Fruit fly (Drosophila melanogaster) S2 (cell line): ENCODE measurements around the gene CG3168.
A peak's percentile ranks its signal among the peaks of the same experiment; 100 is the strongest.

Experiments
- CG8478 ChIP-seq: fragments of >200 bp; optimal IDR thresholded peaks from 2 replicates; lab custom pipeline; 2018
- CTCF ChIP-seq, 2 experiments: fragments of >200 bp; optimal IDR thresholded peaks; 2 replicates each; lab custom pipeline; 2018

The CG3168 gene

DNA sequence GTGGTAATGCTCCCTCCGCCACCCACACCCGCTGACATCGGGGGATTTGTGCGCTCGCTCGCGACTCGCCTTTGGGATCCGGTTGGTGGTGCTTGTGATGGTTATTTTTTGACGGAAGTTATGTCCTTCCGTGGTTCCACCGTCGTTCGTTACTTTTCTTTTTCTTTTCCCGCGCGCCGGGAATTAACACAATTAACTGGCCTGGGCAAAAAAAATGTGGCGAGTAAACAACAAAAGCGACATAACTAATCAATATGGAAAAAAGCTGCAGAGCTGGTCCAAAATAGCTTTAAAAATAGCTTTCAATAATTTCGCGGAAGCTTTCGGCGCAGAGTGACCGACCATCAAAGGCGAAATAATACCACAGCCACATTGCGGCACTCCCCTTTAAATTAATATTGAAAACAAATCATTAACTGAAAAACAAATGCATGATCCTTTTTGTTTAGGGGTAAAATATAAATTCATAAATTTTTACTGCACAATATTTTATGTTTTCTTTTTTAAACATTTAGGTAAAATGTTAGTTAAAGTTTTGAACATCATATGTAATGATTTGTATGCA lies 41.5 kb downstream of the CG3168 start, which contains the start of gene CG14440:
Gene CG14440 (minus strand): TSS at position 320 of the 565 bp plus-strand sequence.
- no peak for TF ChIP-seq CTCF (optimal IDR thresholded peaks at IDR 0.05; lab: Kevin White, UChicago)
- no peak for TF ChIP-seq CG8478 (lab: Kevin White, UChicago)

DNA sequence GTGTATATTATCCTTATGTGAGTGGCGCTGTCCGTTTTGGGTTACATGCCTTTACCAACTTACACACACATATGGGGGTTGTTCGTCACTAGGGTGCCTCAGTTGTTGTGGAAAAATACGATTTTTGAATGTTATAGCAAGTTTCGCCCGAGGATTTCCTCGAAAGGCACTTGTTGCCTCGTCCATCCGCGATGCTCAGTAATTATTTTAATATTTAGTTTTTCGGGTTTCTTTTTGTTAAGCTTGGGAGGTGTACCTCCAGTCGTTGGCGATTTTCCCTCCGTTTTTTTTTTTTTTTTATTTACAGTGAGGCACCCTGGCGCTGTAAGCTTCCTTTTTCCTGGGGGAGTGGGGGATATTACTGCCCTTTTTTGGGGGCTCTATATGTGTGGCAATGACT lies 43.3 kb downstream of the CG3168 start:
- TF ChIP-seq CG8478 (lab: Kevin White, UChicago), result no peak
- TF ChIP-seq CTCF (optimal IDR thresholded peaks at IDR 0.05; lab: Kevin White, UChicago), result no peak

DNA sequence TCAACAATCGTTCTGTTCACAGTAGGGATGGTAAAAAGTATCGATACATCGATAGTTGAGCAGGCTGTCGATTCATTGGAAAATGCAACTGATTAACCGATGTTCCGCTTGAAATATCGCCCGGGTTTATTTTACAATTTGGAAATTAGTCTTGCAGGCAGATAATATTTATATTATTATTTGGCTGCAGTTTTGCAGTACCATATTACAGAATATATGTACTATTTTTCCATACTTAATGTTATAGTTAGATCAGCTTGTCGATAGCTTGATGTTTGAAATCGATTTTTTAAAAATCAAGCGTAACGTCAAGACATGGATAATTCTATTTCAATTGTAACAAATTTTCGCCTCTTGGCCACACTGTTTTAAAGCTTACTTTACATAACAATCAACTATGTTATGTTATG lies 44.8 kb downstream of the CG3168 start, which contains the start of gene CG14442:
Gene CG14442 (minus strand): TSS at position 29 of the 410 bp plus-strand sequence.
- no peak for TF ChIP-seq CTCF (optimal IDR thresholded peaks at IDR 0.05; lab: Kevin White, UChicago)
- TF ChIP-seq CG8478 (lab: Kevin White, UChicago), result no peak

DNA sequence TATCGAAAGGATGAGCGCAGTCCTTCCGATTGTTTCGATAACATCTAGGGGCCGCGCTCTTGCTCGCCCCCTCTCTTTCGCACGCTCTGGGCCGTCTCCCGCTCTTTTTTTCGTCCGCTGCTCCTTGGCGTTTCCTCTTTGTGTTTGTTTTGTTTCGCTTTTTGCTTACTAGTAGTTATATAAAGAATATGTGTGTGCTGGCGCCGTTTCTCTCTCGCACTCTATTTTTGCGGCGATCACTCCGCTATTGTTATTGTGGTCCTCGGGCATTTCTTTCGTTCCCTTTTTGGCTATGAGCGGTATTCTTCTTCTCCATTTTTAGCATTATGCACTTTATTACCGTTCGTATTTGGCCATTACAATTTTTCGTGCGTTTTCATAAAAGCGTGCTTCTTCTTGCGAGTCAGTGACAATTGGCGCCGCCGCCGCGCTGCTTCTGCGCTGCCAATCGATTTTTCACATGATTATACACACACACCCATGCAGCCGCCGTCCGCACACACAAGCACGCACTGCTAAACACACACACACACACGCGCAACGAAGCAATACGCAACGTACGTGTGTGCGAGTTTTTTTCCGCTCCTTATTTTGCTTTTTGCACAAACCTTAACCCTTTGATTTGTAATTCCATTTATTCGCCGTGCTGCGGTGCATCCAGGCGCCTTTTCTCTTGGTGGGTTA lies 45.5 kb downstream of the CG3168 start:
- no peak for TF ChIP-seq CTCF (optimal IDR thresholded peaks at IDR 0.05; lab: Kevin White, UChicago)
- no peak for TF ChIP-seq CG8478 (lab: Kevin White, UChicago)

DNA sequence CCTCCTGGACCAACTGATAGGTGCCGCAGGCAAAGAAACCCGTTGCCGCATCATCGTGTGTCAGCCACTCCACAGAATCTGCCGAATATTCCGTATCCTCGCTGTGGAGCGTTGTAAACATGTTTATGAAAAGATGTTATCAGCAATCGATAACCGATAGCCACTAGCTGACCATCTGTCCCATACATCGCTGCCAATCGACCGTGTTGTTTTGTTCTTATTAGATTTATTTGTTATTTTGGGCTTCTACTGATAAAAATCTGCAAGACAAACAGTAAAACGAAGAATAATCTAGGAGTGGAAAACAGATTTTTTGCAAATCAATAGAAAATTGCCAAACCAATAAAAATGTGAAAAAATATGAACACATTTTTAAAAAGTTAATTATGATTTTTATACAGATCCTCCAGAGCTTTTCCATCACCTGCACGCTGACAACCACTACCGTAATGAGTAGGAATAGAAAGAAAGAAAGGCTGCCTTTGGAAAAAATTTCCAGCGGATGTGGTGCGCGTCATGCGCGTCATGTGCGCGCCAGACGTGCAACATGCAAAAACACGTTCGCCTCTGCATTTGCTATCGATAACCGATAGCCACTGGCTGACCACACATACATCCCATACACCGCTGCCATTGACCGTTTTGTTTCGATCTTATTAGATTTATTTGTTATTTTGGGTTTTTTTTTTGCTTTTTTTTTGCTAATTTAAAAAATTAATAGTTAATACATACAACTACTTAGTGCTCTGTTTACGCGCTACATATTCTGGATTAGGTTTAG lies 51.0 kb downstream of the CG3168 start, which contains the start of gene CG3184:
Gene CG3184 (minus strand): TSS at position 155 of the 781 bp plus-strand sequence.
- TF ChIP-seq CTCF (optimal IDR thresholded peaks at IDR 0.05; lab: Kevin White, UChicago), result no peak
- TF ChIP-seq CG8478 (lab: Kevin White, UChicago), result no peak

DNA sequence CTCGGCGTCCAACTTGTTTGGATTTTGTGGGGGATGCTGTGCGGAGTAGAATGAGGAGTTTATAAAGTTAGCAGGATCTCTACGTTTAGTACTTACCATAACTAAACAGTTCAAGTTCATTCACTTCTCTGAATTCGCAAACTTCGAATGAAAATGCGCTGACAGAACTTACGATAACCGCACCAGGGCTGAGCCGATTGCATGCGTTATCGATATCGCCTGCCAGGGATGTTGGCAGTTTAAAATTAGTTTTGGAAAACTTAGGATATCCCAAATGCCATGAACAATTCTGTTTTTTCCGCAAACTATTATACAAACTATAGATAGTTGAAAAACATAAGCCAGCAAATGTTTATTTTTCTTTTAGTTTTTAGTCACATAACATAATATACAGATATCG lies 52.5 kb downstream of the CG3168 start, which contains the start of gene CG44303:
Gene CG44303 (minus strand): TSS at position 154 of the 400 bp plus-strand sequence.
- TF ChIP-seq CG8478 (lab: Kevin White, UChicago) (no peak), CTCF (optimal IDR thresholded peaks at IDR 0.05; lab: Kevin White, UChicago) (no peak)

DNA sequence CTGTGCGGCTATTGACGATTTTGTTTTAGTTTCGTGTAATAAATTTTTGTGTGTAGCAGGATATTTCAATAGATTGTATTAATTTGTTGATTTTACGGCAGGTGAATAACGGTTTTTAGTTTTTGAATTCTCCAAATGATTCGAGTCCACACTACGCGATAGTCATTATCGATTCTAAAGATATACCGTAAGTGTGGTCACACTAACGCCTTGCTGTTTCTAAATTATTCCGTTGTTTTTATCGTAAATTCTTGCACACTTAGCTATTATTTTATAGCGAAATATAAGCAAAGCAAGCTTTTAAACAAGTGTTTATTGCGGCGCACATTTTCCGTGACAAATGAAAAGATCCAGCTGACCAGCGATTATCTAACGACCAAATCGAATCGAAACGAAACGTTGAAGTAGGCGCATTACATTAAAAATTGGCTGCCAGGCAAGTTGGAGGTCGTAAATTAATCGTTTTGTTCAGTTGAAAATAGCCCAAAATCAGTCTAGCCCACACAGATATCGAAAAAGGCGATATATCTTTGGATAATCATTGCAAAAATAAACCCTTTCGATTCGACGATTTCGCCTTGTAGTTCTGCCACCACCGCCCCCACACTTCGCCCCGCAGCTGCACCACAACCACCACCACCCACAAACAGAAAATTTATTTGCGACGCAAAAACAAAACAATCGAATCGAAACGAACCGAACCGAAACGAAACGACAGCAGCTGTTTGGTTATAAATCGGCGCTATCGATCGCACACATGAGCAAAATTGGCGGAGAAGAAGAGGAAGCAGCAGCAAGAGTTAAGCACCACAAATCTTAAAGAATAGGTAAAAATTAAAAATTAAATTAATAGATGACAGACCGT lies 55.9 kb downstream of the CG3168 start, which contains the start of gene Pink1:
Gene Pink1 (plus strand): TSS at position 164 of the 865 bp plus-strand sequence.
- TF ChIP-seq CG8478 (lab: Kevin White, UChicago) (no peak), CTCF (optimal IDR thresholded peaks at IDR 0.05; lab: Kevin White, UChicago) (peak in 1 of 2 experiments; percentile 37)

DNA sequence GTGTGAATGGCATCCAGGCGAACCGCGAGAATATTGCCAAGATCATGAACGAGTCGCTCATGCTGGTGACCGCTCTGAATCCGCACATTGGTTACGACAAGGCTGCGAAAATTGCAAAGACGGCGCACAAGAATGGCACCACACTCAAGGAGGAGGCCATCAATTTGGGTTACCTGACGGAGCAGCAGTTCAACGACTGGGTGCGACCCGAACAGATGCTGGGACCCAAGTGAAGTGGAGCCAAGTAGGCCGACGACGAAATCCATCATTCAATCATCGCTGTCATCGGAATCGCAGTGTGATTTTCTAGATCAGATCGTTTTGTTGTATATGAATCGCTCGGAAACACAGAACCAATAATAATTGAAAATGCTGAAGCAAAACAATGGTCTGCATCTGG lies 58.3 kb downstream of the CG3168 start, which contains the start of gene Fum2:
Gene Fum2 (plus strand): TSS at position 301 of the 400 bp plus-strand sequence.
- TF ChIP-seq CTCF (optimal IDR thresholded peaks at IDR 0.05; lab: Kevin White, UChicago) (no peak), CG8478 (lab: Kevin White, UChicago) (no peak)

DNA sequence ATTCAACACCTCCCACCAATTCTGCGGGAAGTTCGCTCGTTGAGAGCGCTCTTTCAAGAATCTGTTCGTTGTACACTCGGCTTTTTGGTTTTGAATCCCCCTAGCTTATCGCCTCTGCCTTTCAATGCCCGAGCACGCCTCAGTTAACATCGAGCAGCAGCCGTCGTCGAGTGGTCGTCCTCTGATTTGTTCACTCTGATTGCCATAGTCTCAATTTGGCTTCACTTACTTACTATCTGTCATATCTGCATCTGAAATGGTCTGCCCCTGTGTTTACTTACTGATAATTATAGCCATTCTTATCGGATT lies 60.3 kb downstream of the CG3168 start:
- no peak for TF ChIP-seq CTCF (optimal IDR thresholded peaks at IDR 0.05; lab: Kevin White, UChicago)
- no peak for TF ChIP-seq CG8478 (lab: Kevin White, UChicago)

DNA sequence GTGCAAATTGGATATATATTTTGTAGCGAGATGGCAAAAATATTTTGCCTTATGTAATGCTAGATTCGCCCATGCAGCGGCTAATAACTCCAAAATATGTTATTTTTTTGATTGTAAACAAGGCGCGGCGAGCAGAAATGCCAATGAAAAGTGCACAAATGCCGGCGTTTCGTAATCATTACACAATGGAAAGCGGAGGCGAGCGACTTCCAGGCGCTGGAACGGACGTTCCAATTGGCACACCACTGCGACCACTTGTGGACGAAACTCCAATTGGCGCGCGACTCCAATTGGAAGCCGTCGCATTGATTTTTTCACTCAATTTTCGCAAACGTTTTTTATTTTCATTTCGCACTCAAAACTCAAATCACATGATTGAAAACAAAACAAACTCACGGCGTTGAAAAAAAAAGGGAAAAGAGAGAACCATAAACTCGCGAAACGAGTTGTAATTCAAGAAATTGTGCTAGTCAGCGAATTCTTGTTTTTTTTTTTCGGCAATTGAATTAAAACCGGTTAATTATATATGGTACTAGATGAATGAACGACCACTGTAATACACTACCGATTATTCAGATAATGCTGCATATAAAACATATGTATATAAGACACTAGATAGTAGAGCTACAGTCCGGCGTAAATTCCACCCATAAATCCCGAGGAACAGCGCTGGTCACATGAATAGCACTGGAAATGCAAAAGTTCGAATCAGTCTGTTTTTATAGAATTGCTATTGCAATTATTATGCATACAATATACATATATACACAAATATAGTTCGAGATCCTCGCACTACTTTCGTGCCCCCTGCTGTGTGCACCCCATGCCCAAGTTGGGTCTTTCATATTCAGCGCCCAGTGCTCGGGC lies 60.9 kb downstream of the CG3168 start, which contains the start of gene ND-ASHI:
Gene ND-ASHI (minus strand): TSS at position 484 of the 867 bp plus-strand sequence.
- TF ChIP-seq CTCF (optimal IDR thresholded peaks at IDR 0.05; lab: Kevin White, UChicago) (no peak), CG8478 (lab: Kevin White, UChicago) (no peak)

DNA sequence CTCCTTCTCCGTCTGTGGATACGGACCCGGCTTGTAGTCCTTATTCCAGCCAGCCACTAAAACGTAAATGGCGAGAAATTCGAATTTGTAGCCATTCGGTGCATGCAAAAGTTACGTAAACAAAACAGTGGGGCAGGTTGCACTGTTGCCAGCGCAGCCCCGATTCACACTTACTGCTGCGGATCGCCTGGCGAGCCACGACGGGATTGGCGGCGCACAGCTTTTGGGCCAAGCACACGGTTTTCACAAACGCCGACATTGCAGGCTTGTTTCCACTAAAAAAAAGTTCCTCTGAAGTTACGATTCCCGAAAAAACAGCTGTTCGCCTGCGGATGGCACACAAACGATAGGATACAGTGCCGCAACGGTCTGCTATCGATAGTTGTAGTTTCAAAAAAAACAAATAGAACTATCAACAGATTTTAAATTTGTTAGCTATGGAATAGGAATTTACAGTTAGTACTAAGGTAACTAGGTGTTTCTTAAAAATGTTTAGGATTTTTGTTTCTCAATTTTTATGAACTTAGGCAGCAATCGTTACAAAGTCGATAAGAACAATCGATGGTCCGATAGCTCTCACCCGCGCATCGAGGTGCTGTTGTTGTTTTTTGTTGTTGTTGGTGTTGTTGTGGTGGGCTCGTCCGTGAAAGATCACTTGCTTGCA lies 61.8 kb downstream of the CG3168 start, which contains the start of gene Fum1:
Gene Fum1 (plus strand): TSS at position 599 of the 664 bp plus-strand sequence.
- TF ChIP-seq CG8478 (lab: Kevin White, UChicago) (no peak), CTCF (optimal IDR thresholded peaks at IDR 0.05; lab: Kevin White, UChicago) (no peak)
